Fruit fly (Drosophila melanogaster) whole organism, embryonic: ENCODE data around the gene yps.

Source experiments
- CG18599 ChIP-seq: fragments of 200-800 bp; sonication (Bioruptor generic); optimal IDR thresholded peaks from 3 replicates; lab custom pipeline; 2017; ENCODE audit warnings: missing biosample characterization, missing genetic modification characterization, mild to moderate bottlenecking, moderate library complexity, missing genetic modification reagents
- Taf1 ChIP-seq: fragments of 200-800 bp; sonication (Bioruptor generic); IDR thresholded peaks from 2 replicates; pipeline ENCODE4 v1.3.6; 2022; ENCODE audit warnings: missing biosample characterization, missing genetic modification characterization
- wek ChIP-seq: fragments of 200-800 bp; sonication (Bioruptor generic); optimal IDR thresholded peaks from 3 replicates; lab custom pipeline; 2018; ENCODE audit warnings: missing biosample characterization, mild to moderate bottlenecking, missing genetic modification characterization, moderate library complexity

- TF ChIP-seq wek (GFP tag; lab: Kevin White, UChicago), result no peak
- TF ChIP-seq CG18599 (GFP tag; lab: Kevin White, UChicago), result peak; percentile 29
- TF ChIP-seq Taf1, result no peak
Measured at dm6 chr3L:12084969-12085690, 39.8 kb downstream of the yps start.
